Worm (Caenorhabditis elegans) whole organism, L2 larva: ENCODE data around the gene srx-122.

Experiments
- aly-2 ChIP-seq: fragments of 150-350 bp; optimal IDR thresholded peaks from 2 replicates; lab custom pipeline; 2014; ENCODE audit warnings: missing biosample characterization, missing genetic modification characterization
- dmd-4 ChIP-seq: sonication (generic microtip); optimal IDR thresholded peaks from 2 replicates; lab custom pipeline; 2017; ENCODE audit warnings: missing biosample characterization, missing genetic modification characterization
- nhr-11 ChIP-seq: fragments of 150-350 bp; optimal IDR thresholded peaks from 2 replicates; lab custom pipeline; 2014; ENCODE audit warnings: missing biosample characterization, missing genetic modification characterization
- nhr-129 ChIP-seq: fragments of 150-350 bp; optimal IDR thresholded peaks from 2 replicates; lab custom pipeline; 2014; ENCODE audit warnings: missing biosample characterization, missing genetic modification characterization
- nhr-25 ChIP-seq: fragments of 150-350 bp; sonication (generic microtip); optimal IDR thresholded peaks from 3 replicates; lab custom pipeline; 2014; ENCODE audit warnings: missing biosample characterization, missing genetic modification characterization
- nhr-77 ChIP-seq: fragments of 150-350 bp; optimal IDR thresholded peaks from 2 replicates; lab custom pipeline; 2014; ENCODE audit warnings: missing biosample characterization, missing genetic modification characterization
- skn-1 ChIP-seq: sonication (generic microtip); optimal IDR thresholded peaks from 2 replicates; lab custom pipeline; 2017; ENCODE audit warnings: missing biosample characterization, missing genetic modification characterization
- unc-39 ChIP-seq: fragments of 150-350 bp; optimal IDR thresholded peaks from 2 replicates; lab custom pipeline; 2014; ENCODE audit warnings: missing biosample characterization, missing genetic modification characterization
- ztf-4 ChIP-seq: fragments of 150-350 bp; optimal IDR thresholded peaks from 2 replicates; lab custom pipeline; 2014; ENCODE audit warnings: missing biosample characterization, missing genetic modification characterization

ce11 chrV:3324178-3324577, 26.5 kb upstream of the srx-122 start, which contains the start of gene C17B7.8:
- no peak for TF ChIP-seq nhr-77
- TF ChIP-seq dmd-4 (tag; lab: Kevin White, UChicago), result no peak
- no peak for TF ChIP-seq nhr-11 (tag; lab: Kevin White, UChicago)
- no peak for TF ChIP-seq unc-39 (tag; lab: Kevin White, UChicago)
- no peak for TF ChIP-seq ztf-4
- no peak for TF ChIP-seq aly-2
- no peak for TF ChIP-seq nhr-129 (tag; lab: Kevin White, UChicago)
- TF ChIP-seq skn-1 (tag; lab: Kevin White, UChicago), result no peak
- no peak for TF ChIP-seq nhr-25
